Fruit fly (Drosophila melanogaster): ENCODE data around the gene Arp8.

DNA sequence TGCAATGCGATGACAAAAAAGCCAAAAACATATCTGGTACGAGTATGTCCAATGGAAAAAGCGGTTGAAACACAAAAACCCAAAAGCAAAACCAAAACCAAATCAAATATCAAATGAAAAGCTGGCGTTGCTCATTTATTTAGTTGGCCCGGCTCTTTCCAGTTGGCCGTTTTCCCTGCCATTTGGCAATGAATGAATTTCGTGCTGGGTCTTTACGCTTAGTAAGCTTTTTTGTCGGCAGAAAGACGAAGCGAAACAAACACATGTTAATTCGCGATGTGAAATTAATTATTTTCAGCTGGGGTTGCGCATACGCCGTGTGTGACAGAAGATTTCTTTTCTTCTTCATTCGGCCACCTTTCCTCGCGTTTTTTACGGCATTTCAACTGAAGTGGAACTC is 25.8 kb downstream of the Arp8 start:
- TF ChIP-seq CG6808 (GFP tag; optimal IDR thresholded peaks at IDR 0.05) = no peak
- TF ChIP-seq CG10669 (GFP tag; optimal IDR thresholded peaks at IDR 0.05) = no peak
- no peak for TF ChIP-seq CG10631 (GFP tag; optimal IDR thresholded peaks at IDR 0.05)
- no peak for TF ChIP-seq CG34406 (GFP tag; optimal IDR thresholded peaks at IDR 0.05)
- no peak for TF ChIP-seq CG7368 (GFP tag; optimal IDR thresholded peaks at IDR 0.05)
- TF ChIP-seq dac (GFP tag; optimal IDR thresholded peaks at IDR 0.05) = no peak
- TF ChIP-seq CG8632 (GFP tag; optimal IDR thresholded peaks at IDR 0.05) = no peak
- TF ChIP-seq Sox102F (GFP tag; optimal IDR thresholded peaks at IDR 0.05) = no peak
- TF ChIP-seq Sox14 (GFP tag; optimal IDR thresholded peaks at IDR 0.05) = no peak
- TF ChIP-seq CG4318 (GFP tag; optimal IDR thresholded peaks at IDR 0.05) = no peak

Data from whole organism, prepupa.